Worm (Caenorhabditis elegans) whole organism, L4 larva: Measurements from ENCODE around the gene F23H12.5.

ENCODE experiments used
- ZK546.5 ChIP-seq, 2 experiments: sonication (generic microtip); optimal IDR thresholded peaks; 2 replicates each; lab custom pipeline; 2017; ENCODE audit warnings: missing biosample characterization in 2 of 2, missing genetic modification characterization in 2 of 2
- ama-1 ChIP-seq: fragments of 150-350 bp; optimal IDR thresholded peaks from 2 replicates; lab custom pipeline; 2014; ENCODE audit warnings: inconsistent platforms, mixed read lengths
- cey-2 ChIP-seq: sonication (generic microtip); optimal IDR thresholded peaks from 3 replicates; lab custom pipeline; 2017; ENCODE audit warnings: missing genetic modification characterization, mild to moderate bottlenecking, missing compliant biosample characterization, antibody characterized with exemption, borderline replicate concordance; ENCODE audit not compliant: insufficient read depth
- daf-8 ChIP-seq: fragments of 200-800 bp; sonication (Bioruptor generic); IDR thresholded peaks from 2 replicates; pipeline ENCODE4 v1.3.6; 2022; ENCODE audit warnings: missing genetic modification characterization, missing compliant biosample characterization
- jun-1 ChIP-seq: fragments of 150-350 bp; optimal IDR thresholded peaks from 2 replicates; lab custom pipeline; 2014; ENCODE audit warnings: missing biosample characterization, missing genetic modification reagents, missing genetic modification characterization
- lin-13 ChIP-seq: fragments of 150-350 bp; optimal IDR thresholded peaks from 2 replicates; lab custom pipeline; 2014; ENCODE audit warnings: missing biosample characterization, missing genetic modification reagents, missing genetic modification characterization
- madf-5 ChIP-seq, 2 experiments: fragments of 200-800 bp; sonication (Bioruptor generic); IDR thresholded peaks; 2 replicates each; pipeline ENCODE4 v1.3.6; 2022; ENCODE audit warnings: missing compliant biosample characterization in 2 of 2, missing genetic modification characterization in 2 of 2
- mdl-1 ChIP-seq, 2 experiments: fragments of 150-350 bp in 1 of 2; sonication (generic microtip) in 1 of 2; optimal IDR thresholded peaks; 2 replicates each; lab custom pipeline; 2014 to 2017; ENCODE audit warnings: missing biosample characterization in 2 of 2, missing genetic modification characterization in 2 of 2
- snpc-1.2 ChIP-seq: fragments of 200-800 bp; sonication (Bioruptor generic); IDR thresholded peaks from 2 replicates; pipeline ENCODE4 v1.3.6; 2022; ENCODE audit warnings: missing genetic modification reagents, missing genetic modification characterization, missing compliant biosample characterization
- vab-7 ChIP-seq: fragments of 200-800 bp; sonication (Bioruptor generic); IDR thresholded peaks from 2 replicates; pipeline ENCODE4 v1.3.6; 2022; ENCODE audit warnings: missing genetic modification reagents, missing genetic modification characterization, missing compliant biosample characterization

ce11 chrV:12377256-12377655, 18.8 kb downstream of the F23H12.5 start, which contains the start of gene K01D12.1:
- TF ChIP-seq jun-1 (tag; lab: Kevin White, UChicago): no peak
- TF ChIP-seq snpc-1.2 (GFP tag; lab: Robert Waterston, UW): no peak
- TF ChIP-seq vab-7: no peak
- TF ChIP-seq lin-13 (GFP tag; lab: Kevin White, UChicago): no peak
- TF ChIP-seq ZK546.5 (tag; optimal IDR thresholded peaks at IDR 0.05; lab: Kevin White, UChicago): no peak
- no peak for TF ChIP-seq madf-5 (GFP tag; IDR thresholded peaks at IDR 0.05; lab: Robert Waterston, UW)
- TF ChIP-seq daf-8 (GFP tag; lab: Robert Waterston, UW): no peak
- TF ChIP-seq mdl-1 (tag; optimal IDR thresholded peaks at IDR 0.05; lab: Kevin White, UChicago): no peak
- TF ChIP-seq ama-1 (lab: Kevin White, UChicago): no peak
- no peak for TF ChIP-seq cey-2 (tag; lab: Kevin White, UChicago)
